Fruit fly (Drosophila melanogaster): Measurements from ENCODE around the gene kra.

kra gene

dm6 chr3R:5620387-5620956 lies 19.5 kb upstream of the kra start (continued):
- peak; percentile 66 for TF ChIP-seq Smox (GFP tag; optimal IDR thresholded peaks at IDR 0.05)
- peak; percentile 92 for TF ChIP-seq Eip78C (GFP tag)
- no peak for TF ChIP-seq CG9139 (GFP tag; optimal IDR thresholded peaks at IDR 0.05)
- TF ChIP-seq net (GFP tag; optimal IDR thresholded peaks at IDR 0.05): peak; percentile 73
- TF ChIP-seq Sox14 (GFP tag; optimal IDR thresholded peaks at IDR 0.05): peak; percentile 57
- peak; percentile 65 for TF ChIP-seq CG31627 (GFP tag; optimal IDR thresholded peaks at IDR 0.05)
- peak; percentile 57 for TF ChIP-seq pdm3 (GFP tag; optimal IDR thresholded peaks at IDR 0.05)
- peak; percentile 56 for TF ChIP-seq CG34406 (GFP tag; optimal IDR thresholded peaks at IDR 0.05)
- no peak for TF ChIP-seq CG15336 (GFP tag; IDR thresholded peaks at IDR 0.05)
- TF ChIP-seq CG8632 (GFP tag; optimal IDR thresholded peaks at IDR 0.05): peak; percentile 65
- TF ChIP-seq esn (GFP tag; optimal IDR thresholded peaks at IDR 0.05): peak; percentile 82
- peak; percentile 49 for TF ChIP-seq CG10669 (GFP tag; optimal IDR thresholded peaks at IDR 0.05)
- TF ChIP-seq Gug (GFP tag; IDR thresholded peaks at IDR 0.05): peak; percentile 51
- peak; percentile 48 for TF ChIP-seq spab (GFP tag; optimal IDR thresholded peaks at IDR 0.05)
- no peak for TF ChIP-seq dsx (GFP tag; optimal IDR thresholded peaks at IDR 0.05; ENCODE audit: poor library complexity, severe bottlenecking)
- TF ChIP-seq eg (GFP tag; IDR thresholded peaks at IDR 0.05): peak; percentile 65
- peak; percentile 60 for TF ChIP-seq CG10631 (GFP tag; optimal IDR thresholded peaks at IDR 0.05)
- TF ChIP-seq dac (GFP tag; optimal IDR thresholded peaks at IDR 0.05): peak; percentile 55
- peak; percentile 57 for TF ChIP-seq CG11902 (GFP tag; optimal IDR thresholded peaks at IDR 0.05)
- peak; percentile 54 for TF ChIP-seq Sox15 (GFP tag; optimal IDR thresholded peaks at IDR 0.05)
- TF ChIP-seq Sox102F (GFP tag; optimal IDR thresholded peaks at IDR 0.05): peak; percentile 61
- peak; percentile 69 for TF ChIP-seq Met (GFP tag; optimal IDR thresholded peaks at IDR 0.05)
- TF ChIP-seq CG6163 (GFP tag; IDR thresholded peaks at IDR 0.05): peak; percentile 76
- peak; percentile 69 for TF ChIP-seq CG6808 (GFP tag; optimal IDR thresholded peaks at IDR 0.05)
- TF ChIP-seq CG6792 (GFP tag; optimal IDR thresholded peaks at IDR 0.05): peak; percentile 55
- TF ChIP-seq CG6854 (GFP tag; optimal IDR thresholded peaks at IDR 0.05): no peak
- TF ChIP-seq Ets21C (GFP tag; optimal IDR thresholded peaks at IDR 0.05): peak; percentile 19
- peak; percentile 75 for TF ChIP-seq CG3919 (GFP tag; optimal IDR thresholded peaks at IDR 0.05)
- TF ChIP-seq CG8119 (GFP tag; IDR thresholded peaks at IDR 0.05): peak; percentile 60; the same call in 1 of the 3 replicates
- no peak for TF ChIP-seq Eip93F (GFP tag; optimal IDR thresholded peaks at IDR 0.05)
- peak; percentile 67 for TF ChIP-seq Eip75B (GFP tag; optimal IDR thresholded peaks at IDR 0.05)
- peak; percentile 70 for TF ChIP-seq cyc (GFP tag; optimal IDR thresholded peaks at IDR 0.05)
- peak; percentile 58 for TF ChIP-seq CG6276 (GFP tag; optimal IDR thresholded peaks at IDR 0.05)
- TF ChIP-seq Ets96B (tag; optimal IDR thresholded peaks at IDR 0.05): peak; percentile 55

DNA sequence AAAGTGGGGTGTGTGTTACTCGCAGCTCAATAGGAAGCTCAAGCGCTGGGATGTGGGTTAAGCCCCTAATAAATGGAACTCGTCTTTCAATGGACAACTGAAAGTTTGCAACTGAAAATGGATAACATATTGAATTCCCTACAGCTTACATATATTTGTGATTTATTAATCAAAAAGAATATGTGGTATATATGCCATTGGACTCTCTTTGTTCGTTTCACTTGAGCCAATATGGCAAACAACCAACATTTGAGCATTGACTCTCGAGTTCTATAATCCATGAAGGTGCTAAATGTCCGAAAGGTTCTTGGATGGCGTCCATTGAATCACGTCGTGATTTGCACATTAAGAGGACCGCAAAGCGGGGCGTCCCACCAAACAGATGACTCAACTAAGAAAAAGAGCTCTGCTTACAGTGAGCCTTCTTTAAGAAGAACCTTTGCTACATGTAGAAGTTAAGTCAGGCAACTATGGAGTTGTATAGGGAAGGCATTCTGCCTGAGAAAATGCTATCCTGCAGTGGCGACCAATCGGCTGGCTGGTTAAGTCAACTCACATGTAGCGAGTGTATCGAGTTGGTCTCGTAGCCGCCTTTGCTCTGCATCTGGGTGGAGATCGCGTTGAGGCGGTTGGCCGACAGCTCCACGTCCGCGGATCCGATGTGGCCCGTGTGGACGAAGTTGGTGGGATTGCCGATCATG lies 17.1 kb upstream of the kra start:
- TF ChIP-seq CG6276 (GFP tag; optimal IDR thresholded peaks at IDR 0.05): peak; percentile 34
- peak; percentile 34 for TF ChIP-seq CG11902 (GFP tag; optimal IDR thresholded peaks at IDR 0.05)
- no peak for TF ChIP-seq ss (GFP tag; optimal IDR thresholded peaks at IDR 0.05)
- TF ChIP-seq eg (GFP tag; IDR thresholded peaks at IDR 0.05): peak; percentile 55; the same call in 1 of the 3 replicates
- peak; percentile 25 for TF ChIP-seq CG10669 (GFP tag; optimal IDR thresholded peaks at IDR 0.05)
- peak; percentile 40 for TF ChIP-seq lz (GFP tag; optimal IDR thresholded peaks at IDR 0.05)
- peak; percentile 57 for TF ChIP-seq CG3919 (GFP tag; optimal IDR thresholded peaks at IDR 0.05)
- TF ChIP-seq Sox15 (GFP tag; optimal IDR thresholded peaks at IDR 0.05): peak; percentile 15
- peak; percentile 19 for TF ChIP-seq CG1621 (tag; optimal IDR thresholded peaks at IDR 0.05)
- TF ChIP-seq cyc (GFP tag; optimal IDR thresholded peaks at IDR 0.05): peak; percentile 45
- TF ChIP-seq CG6792 (GFP tag; optimal IDR thresholded peaks at IDR 0.05): peak; percentile 24
- no peak for TF ChIP-seq CG10631 (GFP tag; optimal IDR thresholded peaks at IDR 0.05)
- TF ChIP-seq Hr38 (GFP tag; optimal IDR thresholded peaks at IDR 0.05): no peak
- TF ChIP-seq dsx (GFP tag; optimal IDR thresholded peaks at IDR 0.05; ENCODE audit: poor library complexity, severe bottlenecking): peak; percentile 2
- TF ChIP-seq CG15336 (GFP tag; IDR thresholded peaks at IDR 0.05): peak; percentile 57
- no peak for TF ChIP-seq CG9139 (GFP tag; optimal IDR thresholded peaks at IDR 0.05)
- no peak for TF ChIP-seq fd59A (GFP tag; optimal IDR thresholded peaks at IDR 0.05)
- TF ChIP-seq Met (GFP tag; optimal IDR thresholded peaks at IDR 0.05): peak; percentile 52
- peak; percentile 22 for TF ChIP-seq dac (GFP tag; optimal IDR thresholded peaks at IDR 0.05)
- TF ChIP-seq fkh (GFP tag; optimal IDR thresholded peaks at IDR 0.05): no peak
- no peak for TF ChIP-seq Ets21C (GFP tag; optimal IDR thresholded peaks at IDR 0.05)
- peak; percentile 27 for TF ChIP-seq net (GFP tag; optimal IDR thresholded peaks at IDR 0.05)
- TF ChIP-seq Hr4 (GFP tag; optimal IDR thresholded peaks at IDR 0.05): peak; percentile 64
- peak; percentile 18 for TF ChIP-seq CG34406 (GFP tag; optimal IDR thresholded peaks at IDR 0.05)
- no peak for TF ChIP-seq CG6808 (GFP tag; optimal IDR thresholded peaks at IDR 0.05)
- TF ChIP-seq OdsH (GFP tag; optimal IDR thresholded peaks at IDR 0.05): peak; percentile 49
- no peak for TF ChIP-seq Sox102F (GFP tag; optimal IDR thresholded peaks at IDR 0.05)
- peak; percentile 8 for TF ChIP-seq Smox (GFP tag; optimal IDR thresholded peaks at IDR 0.05)
- TF ChIP-seq Lpt (GFP tag; optimal IDR thresholded peaks at IDR 0.05): peak; percentile 34
- TF ChIP-seq CG6163 (GFP tag; IDR thresholded peaks at IDR 0.05): peak; percentile 72
- peak; percentile 76 for TF ChIP-seq Eip78C (GFP tag)
- peak; percentile 45 for TF ChIP-seq acj6 (GFP tag; optimal IDR thresholded peaks at IDR 0.05)
- TF ChIP-seq CG32006 (GFP tag; optimal IDR thresholded peaks at IDR 0.05): peak; percentile 68

All from whole organism, prepupa.